Fruit fly (Drosophila melanogaster) whole organism, embryonic: ENCODE data around the gene Gr9a.

Experiments used
- CG13775 ChIP-seq: fragments of 200-800 bp; sonication (Bioruptor generic); optimal IDR thresholded peaks from 3 replicates; lab custom pipeline; 2017; ENCODE audit warnings: missing biosample characterization, mild to moderate bottlenecking, missing genetic modification characterization
- CG17912 ChIP-seq: fragments of 200-800 bp; sonication (Bioruptor generic); optimal IDR thresholded peaks from 2 replicates; lab custom pipeline; 2018; ENCODE audit warnings: missing biosample characterization, mild to moderate bottlenecking, missing genetic modification characterization
- CG18476 ChIP-seq: fragments of 200-800 bp; sonication (Bioruptor generic); optimal IDR thresholded peaks from 2 replicates; lab custom pipeline; 2016; ENCODE audit warnings: missing biosample characterization, mild to moderate bottlenecking, missing genetic modification characterization
- CG8388 ChIP-seq: fragments of 200-800 bp; sonication (Bioruptor generic); optimal IDR thresholded peaks from 2 replicates; lab custom pipeline; 2019; ENCODE audit warnings: missing biosample characterization, mild to moderate bottlenecking, missing genetic modification characterization, moderate library complexity
- Elba2 ChIP-seq: fragments of 200-800 bp; sonication (Bioruptor generic); optimal IDR thresholded peaks from 3 replicates; lab custom pipeline; 2016; ENCODE audit warnings: missing biosample characterization, missing genetic modification characterization
- kah ChIP-seq: fragments of 200-800 bp; sonication (Bioruptor generic); optimal IDR thresholded peaks from 2 replicates; lab custom pipeline; 2018; ENCODE audit warnings: missing biosample characterization, mild to moderate bottlenecking, missing genetic modification characterization
- stc ChIP-seq: fragments of 200-800 bp; sonication (Bioruptor generic); IDR thresholded peaks from 2 replicates; pipeline ENCODE4 v1.3.6; 2022; ENCODE audit warnings: missing biosample characterization, missing genetic modification characterization
- tx ChIP-seq: fragments of 200-800 bp; sonication (Bioruptor generic); optimal IDR thresholded peaks from 2 replicates; lab custom pipeline; 2016; ENCODE audit warnings: missing biosample characterization, missing genetic modification characterization
- wdn ChIP-seq: fragments of 200-800 bp; sonication (Bioruptor generic); IDR thresholded peaks from 2 replicates; pipeline ENCODE4 v1.3.6; 2022; ENCODE audit warnings: missing biosample characterization, missing genetic modification characterization

DNA sequence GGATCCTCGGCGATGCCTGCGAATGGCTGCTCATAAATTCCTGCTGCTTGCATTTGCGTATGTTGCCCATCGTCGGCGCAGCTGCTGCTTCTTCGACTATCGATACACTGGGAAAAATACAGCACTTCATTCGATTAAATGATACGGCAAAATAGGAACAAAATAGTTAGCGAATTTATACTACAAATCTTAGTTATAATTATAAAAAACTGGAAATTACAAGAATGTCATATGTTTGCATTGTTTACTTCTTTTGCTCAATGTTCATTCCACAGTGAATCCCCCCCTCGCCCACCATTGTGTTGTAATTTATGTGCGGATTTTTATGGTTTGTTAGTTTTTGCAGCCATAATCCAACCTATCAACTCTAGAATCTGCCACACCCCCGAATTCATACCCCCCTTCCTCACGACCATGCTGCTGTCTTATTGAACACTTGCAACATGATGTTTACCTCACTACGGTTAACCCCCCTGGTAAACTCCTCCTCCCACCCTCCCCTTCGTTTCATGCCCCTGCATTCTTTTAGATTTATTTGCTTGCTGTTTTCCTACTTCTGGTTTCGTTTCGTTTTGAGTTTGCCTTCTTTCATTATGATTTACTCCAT, 44.4 kb downstream of the Gr9a start:
- no peak for TF ChIP-seq CG18476 (GFP tag; lab: Kevin White, UChicago)
- no peak for TF ChIP-seq CG8388
- no peak for TF ChIP-seq tx (GFP tag; lab: Kevin White, UChicago)
- no peak for TF ChIP-seq Elba2 (GFP tag; lab: Kevin White, UChicago)
- no peak for TF ChIP-seq CG13775
- TF ChIP-seq CG17912, result no peak
- TF ChIP-seq kah (GFP tag; lab: Kevin White, UChicago), result no peak
- TF ChIP-seq stc (GFP tag; lab: Robert Waterston, UW), result no peak
- no peak for TF ChIP-seq wdn (GFP tag; lab: Robert Waterston, UW)
